Fruit fly (Drosophila melanogaster) whole organism, embryonic: ENCODE data around the gene tws.
A peak's percentile ranks its signal among the peaks of the same experiment; 100 is the strongest.

Experiments used
- BEAF-32 ChIP-seq: fragments of 200-800 bp; sonication (Bioruptor generic); optimal IDR thresholded peaks from 3 replicates; lab custom pipeline; 2017; ENCODE audit warnings: missing biosample characterization, missing genetic modification characterization, mild to moderate bottlenecking, moderate library complexity, missing genetic modification reagents
- CG16863 ChIP-seq: fragments of 200-800 bp; sonication (Bioruptor generic); optimal IDR thresholded peaks from 3 replicates; lab custom pipeline; 2016; ENCODE audit warnings: missing biosample characterization, missing genetic modification characterization
- Eip74EF ChIP-seq, 2 experiments: fragments of 200-800 bp in 1 of 2; fragments of >200 bp in 1 of 2; sonication (Bioruptor generic) in 1 of 2; optimal IDR thresholded peaks; 2 replicates each; lab custom pipeline; 2017 to 2019; ENCODE audit warnings: missing biosample characterization in 2 of 2, missing genetic modification characterization in 2 of 2, mild to moderate bottlenecking in 1 of 2, moderate library complexity in 1 of 2
- HLHmδ ChIP-seq: fragments of 200-800 bp; sonication (Bioruptor generic); optimal IDR thresholded peaks from 2 replicates; lab custom pipeline; 2018; ENCODE audit warnings: missing biosample characterization, mild to moderate bottlenecking, missing genetic modification characterization, moderate library complexity
- Hmx ChIP-seq: fragments of 200-800 bp; sonication (Bioruptor generic); optimal IDR thresholded peaks from 2 replicates; lab custom pipeline; 2016; ENCODE audit warnings: missing biosample characterization, missing genetic modification characterization
- MESR4 ChIP-seq: fragments of 200-800 bp; sonication (Bioruptor generic); optimal IDR thresholded peaks from 2 replicates; lab custom pipeline; 2018; ENCODE audit warnings: missing biosample characterization, mild to moderate bottlenecking, missing genetic modification characterization, moderate library complexity
- ranshi ChIP-seq: fragments of 200-800 bp; sonication (Bioruptor generic); IDR thresholded peaks from 2 replicates; pipeline ENCODE4 v1.3.6; 2022; ENCODE audit warnings: missing biosample characterization, missing genetic modification characterization
- sens-2 ChIP-seq: fragments of 200-800 bp; sonication (Bioruptor generic); IDR thresholded peaks from 2 replicates; pipeline ENCODE4 v1.3.6; 2022; ENCODE audit warnings: missing biosample characterization, missing genetic modification characterization
- sug ChIP-seq: fragments of 200-800 bp; optimal IDR thresholded peaks from 2 replicates; lab custom pipeline; 2019; ENCODE audit warnings: missing biosample characterization, mild to moderate bottlenecking, missing genetic modification characterization, moderate library complexity

DNA sequence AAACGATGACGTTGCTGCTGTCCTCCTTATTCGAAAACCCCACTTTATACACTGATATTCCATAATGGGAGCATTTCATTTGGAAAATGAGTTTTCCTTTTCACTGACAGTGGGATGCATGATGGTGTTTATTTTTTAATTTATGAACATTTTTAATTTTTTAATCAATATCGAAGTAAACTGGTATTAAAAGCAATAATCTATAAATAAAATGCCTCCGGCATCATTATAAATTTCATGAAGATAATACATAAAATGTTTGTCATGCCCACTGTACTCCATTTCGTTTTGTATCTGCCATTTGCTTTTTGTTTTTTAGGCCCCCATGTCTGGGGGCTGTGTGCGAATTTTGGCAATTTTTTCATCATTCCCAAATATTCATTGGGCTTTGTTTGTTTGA is 9.5 kb downstream of the tws start:
- TF ChIP-seq Eip74EF (GFP tag; optimal IDR thresholded peaks at IDR 0.05; lab: Kevin White, UChicago) (peak in 1 of 2 experiments; percentile 9), sens-2 (GFP tag; lab: Robert Waterston, UW) (no peak), ranshi (GFP tag; lab: Robert Waterston, UW) (0 out of 2 replicates have a peak, but pooled peaks have one; percentile 48), CG16863 (no peak), sug (tag; lab: Kevin White, UChicago) (peak; percentile 33), HLHmδ (GFP tag; lab: Kevin White, UChicago) (no peak), MESR4 (GFP tag; lab: Kevin White, UChicago) (no peak), BEAF-32 (GFP tag; lab: Kevin White, UChicago) (no peak), Hmx (no peak)
